Fruit fly (Drosophila melanogaster) whole organism, adult: ENCODE measurements around the gene CG32100.

ENCODE experiments used
- CG11617 ChIP-seq: fragments of 200-800 bp; sonication (Bioruptor generic); optimal IDR thresholded peaks from 2 replicates; lab custom pipeline; 2017; ENCODE audit warnings: mild to moderate bottlenecking, missing biosample characterization, missing genetic modification reagents, missing genetic modification characterization
- CG1620 ChIP-seq: fragments of 200-800 bp; sonication (Bioruptor generic); optimal IDR thresholded peaks from 2 replicates; lab custom pipeline; 2016; ENCODE audit warnings: missing biosample characterization, missing genetic modification characterization
- CG5204 ChIP-seq: fragments of 200-800 bp; sonication (Bioruptor generic); optimal IDR thresholded peaks from 2 replicates; lab custom pipeline; 2016; ENCODE audit warnings: missing biosample characterization, missing genetic modification characterization
- Clk ChIP-seq: fragments of 200-800 bp; sonication (Bioruptor generic); optimal IDR thresholded peaks from 2 replicates; lab custom pipeline; 2017; ENCODE audit warnings: missing biosample characterization, missing genetic modification characterization
- tj ChIP-seq: fragments of 200-800 bp; sonication (Bioruptor generic); optimal IDR thresholded peaks from 3 replicates; lab custom pipeline; 2017; ENCODE audit warnings: missing biosample characterization, mild to moderate bottlenecking, missing genetic modification characterization, moderate library complexity

- TF ChIP-seq CG5204 (GFP tag; lab: Kevin White, UChicago) = no peak
- TF ChIP-seq tj (GFP tag; lab: Kevin White, UChicago) = no peak
- no peak for TF ChIP-seq CG1620 (GFP tag; lab: Kevin White, UChicago)
- TF ChIP-seq CG11617 = no peak
- no peak for TF ChIP-seq Clk (GFP tag; lab: Kevin White, UChicago)
Observed at dm6 chr3L:12222945-12223634, 44.2 kb upstream of the CG32100 start.
